Worm (Caenorhabditis elegans) whole organism, early embryonic: ENCODE data around the gene unc-46.

Experiments used
- B0310.2 ChIP-seq: sonication (generic microtip); optimal IDR thresholded peaks from 2 replicates; lab custom pipeline; 2016; ENCODE audit warnings: mild to moderate bottlenecking, missing genetic modification characterization, missing compliant biosample characterization
- F13C5.2 ChIP-seq: sonication (generic microtip); optimal IDR thresholded peaks from 2 replicates; lab custom pipeline; 2017; ENCODE audit warnings: mild to moderate bottlenecking, missing genetic modification characterization, inconsistent platforms, missing compliant biosample characterization
- aly-1 ChIP-seq: sonication (generic microtip); optimal IDR thresholded peaks from 2 replicates; lab custom pipeline; 2016; ENCODE audit warnings: missing genetic modification characterization, missing compliant biosample characterization
- ama-1 ChIP-seq: fragments of 150-350 bp; optimal IDR thresholded peaks from 2 replicates; lab custom pipeline; 2014
- ceh-13 ChIP-seq: fragments of 200-800 bp; sonication (Bioruptor generic); optimal IDR thresholded peaks from 2 replicates; lab custom pipeline; 2018; ENCODE audit warnings: mild to moderate bottlenecking, missing genetic modification characterization, missing compliant biosample characterization
- ceh-36 ChIP-seq: sonication (generic microtip); optimal IDR thresholded peaks from 2 replicates; lab custom pipeline; 2016; ENCODE audit warnings: missing genetic modification characterization, inconsistent platforms, missing compliant biosample characterization
- ets-7 ChIP-seq: sonication (generic microtip); optimal IDR thresholded peaks from 2 replicates; lab custom pipeline; 2016; ENCODE audit warnings: missing genotype, missing genetic modification characterization, missing compliant biosample characterization
- flt-1 ChIP-seq: fragments of 200-800 bp; sonication (Bioruptor generic); IDR thresholded peaks from 2 replicates; pipeline ENCODE4 v1.3.6; 2022; ENCODE audit warnings: missing genetic modification characterization, missing compliant biosample characterization
- hmbx-1 ChIP-seq: sonication (generic microtip); optimal IDR thresholded peaks from 2 replicates; lab custom pipeline; 2016; ENCODE audit warnings: mild to moderate bottlenecking, missing genetic modification characterization, missing compliant biosample characterization
- hmg-4 ChIP-seq: fragments of 200-800 bp; sonication (Bioruptor generic); optimal IDR thresholded peaks from 2 replicates; lab custom pipeline; 2018; ENCODE audit warnings: mild to moderate bottlenecking, missing genetic modification characterization, missing compliant biosample characterization
- hnd-1 ChIP-seq: sonication (generic microtip); optimal IDR thresholded peaks from 2 replicates; lab custom pipeline; 2016; ENCODE audit warnings: missing genetic modification characterization, missing compliant biosample characterization
- pes-1 ChIP-seq: fragments of 200-800 bp; sonication (Bioruptor generic); IDR thresholded peaks from 2 replicates; pipeline ENCODE4 v1.3.6; 2022; ENCODE audit warnings: missing genetic modification reagents, missing genetic modification characterization, missing compliant biosample characterization
- scrt-1 ChIP-seq: fragments of 200-800 bp; sonication (Bioruptor generic); IDR thresholded peaks from 2 replicates; pipeline ENCODE4 v1.3.6; 2022; ENCODE audit warnings: missing genetic modification characterization, missing compliant biosample characterization
- sea-1 ChIP-seq: fragments of 200-800 bp; sonication (Bioruptor generic); conservative IDR thresholded peaks from 2 replicates; pipeline ENCODE4 v1.3.6; 2022; ENCODE audit warnings: missing genetic modification characterization, missing compliant biosample characterization
- tbx-11 ChIP-seq: fragments of 200-800 bp; sonication (Bioruptor generic); IDR thresholded peaks from 2 replicates; pipeline ENCODE4 v1.3.6; 2022; ENCODE audit warnings: missing genetic modification characterization, missing compliant biosample characterization
- tbx-37 ChIP-seq: fragments of 200-800 bp; sonication (Bioruptor generic); conservative IDR thresholded peaks from 2 replicates; pipeline ENCODE4 v1.3.6; 2022; ENCODE audit warnings: missing genetic modification reagents, missing genetic modification characterization, missing compliant biosample characterization
- tra-4 ChIP-seq: sonication (generic microtip); optimal IDR thresholded peaks from 2 replicates; lab custom pipeline; 2017; ENCODE audit warnings: missing genetic modification characterization, missing compliant biosample characterization

unc-46 gene

DNA sequence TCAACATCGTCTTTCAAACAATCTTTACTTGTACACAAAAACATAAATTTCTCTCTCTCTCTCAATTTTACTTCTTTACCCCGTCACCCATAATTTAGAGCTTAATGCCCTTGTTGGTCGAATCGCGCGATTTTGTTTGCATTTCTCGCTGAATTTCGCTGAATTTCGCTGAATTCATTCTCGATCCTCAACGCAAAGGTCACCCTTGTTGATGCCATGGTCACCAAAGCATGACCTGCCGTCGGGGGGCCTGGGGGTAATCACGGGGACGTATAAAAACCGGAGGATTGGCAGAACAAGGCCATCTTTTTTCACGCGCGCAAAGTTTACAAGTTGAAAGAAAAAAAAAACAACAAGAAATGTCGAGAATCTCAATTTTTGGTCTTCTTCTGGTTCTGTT, 31.2 kb upstream of the unc-46 start, which contains the start of gene F14F9.8:
Gene F14F9.8, plus strand, starts transcription at position 301 of the 400 bp plus-strand sequence.
- TF ChIP-seq ceh-36 (tag; lab: Kevin White, UChicago) (no peak), aly-1 (tag; lab: Kevin White, UChicago) (no peak), tra-4 (no peak), tbx-37 (GFP tag; lab: Robert Waterston, UW) (no peak), B0310.2 (tag; lab: Kevin White, UChicago) (no peak), hnd-1 (tag; lab: Kevin White, UChicago) (no peak), ets-7 (tag; lab: Kevin White, UChicago) (no peak), sea-1 (no peak), pes-1 (GFP tag; lab: Robert Waterston, UW) (no peak), hmbx-1 (tag; lab: Kevin White, UChicago) (no peak), ama-1 (lab: Kevin White, UChicago) (no peak)

DNA sequence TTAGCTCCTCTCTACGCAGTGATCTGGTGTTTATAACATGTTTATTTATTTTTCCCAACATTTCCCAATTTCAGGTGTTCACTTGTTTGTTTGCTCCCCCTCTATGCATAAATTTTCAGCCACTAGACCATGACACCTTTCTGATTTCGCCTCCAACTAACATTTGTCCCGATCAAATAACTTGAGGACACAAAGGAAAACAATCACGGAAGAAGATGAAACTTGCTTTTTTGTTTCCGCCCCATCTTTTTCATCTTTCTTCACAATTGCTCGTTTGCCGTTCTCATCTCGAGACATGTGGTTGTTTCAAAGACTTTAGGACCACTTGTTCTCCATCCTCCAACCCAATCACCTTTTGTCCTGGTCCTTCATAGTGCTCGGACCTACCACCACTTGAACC, 28.0 kb upstream of the unc-46 start, which contains the start of gene F14F9.5:
Gene F14F9.5, plus strand, starts transcription at position 301 of the 400 bp plus-strand sequence.
- no peak for TF ChIP-seq tra-4
- no peak for TF ChIP-seq ceh-36 (tag; lab: Kevin White, UChicago)
- no peak for TF ChIP-seq tbx-37 (GFP tag; lab: Robert Waterston, UW)
- no peak for TF ChIP-seq hnd-1 (tag; lab: Kevin White, UChicago)
- no peak for TF ChIP-seq ets-7 (tag; lab: Kevin White, UChicago)

DNA sequence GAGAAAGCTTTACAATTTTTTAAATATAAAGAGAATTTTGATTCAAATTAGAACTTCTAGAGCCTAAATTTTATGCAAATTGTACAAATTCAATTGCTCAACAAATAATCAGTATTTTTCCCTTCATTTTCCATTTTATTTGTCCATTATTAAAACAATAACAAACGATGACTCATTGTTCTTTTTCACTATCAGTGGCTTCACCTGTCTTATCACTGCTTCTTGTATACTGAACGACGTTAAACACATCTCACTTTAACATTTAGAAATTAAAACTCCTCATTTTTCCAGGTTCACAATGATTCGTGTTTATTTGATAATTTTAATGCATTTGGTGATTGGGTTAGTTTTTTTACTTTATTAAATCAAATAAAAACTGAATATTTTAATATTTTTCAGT, 20.9 kb upstream of the unc-46 start, which contains the start of gene sid-1:
Gene sid-1, plus strand, starts transcription at position 292 of the 400 bp plus-strand sequence.
- TF ChIP-seq hmbx-1 (tag; lab: Kevin White, UChicago) (no peak), scrt-1 (no peak), tra-4 (no peak), pes-1 (GFP tag; lab: Robert Waterston, UW) (no peak), hnd-1 (tag; lab: Kevin White, UChicago) (no peak), F13C5.2 (no peak), tbx-37 (GFP tag; lab: Robert Waterston, UW) (no peak), sea-1 (no peak), tbx-11 (GFP tag; lab: Robert Waterston, UW) (no peak), ceh-13 (GFP tag; lab: Kevin White, UChicago) (no peak), ama-1 (lab: Kevin White, UChicago) (no peak), flt-1 (no peak), hmg-4 (GFP tag; lab: Kevin White, UChicago) (no peak)

DNA sequence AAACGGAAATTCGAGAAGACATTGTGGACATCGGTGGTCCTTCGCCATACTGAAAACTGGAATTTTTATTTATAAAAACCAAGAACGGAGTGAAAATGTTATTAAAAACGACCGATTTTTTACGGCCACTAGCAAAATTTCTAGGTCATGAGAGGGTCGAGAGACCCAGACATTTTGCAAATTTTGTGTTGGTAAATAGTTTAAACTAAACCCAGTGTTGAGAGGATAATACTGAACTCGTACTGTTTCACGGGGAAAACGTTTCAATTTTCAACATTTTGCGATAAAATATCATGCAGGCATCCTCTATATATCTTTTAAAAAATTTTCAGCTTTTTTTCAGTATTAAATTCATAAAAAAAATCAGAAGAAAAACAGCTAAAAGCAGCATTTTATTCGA, 20.3 kb upstream of the unc-46 start, which contains the start of gene C04F5.9:
Gene C04F5.9, minus strand, starts transcription at position 101 of the 400 bp plus-strand sequence.
- no peak for TF ChIP-seq B0310.2 (tag; lab: Kevin White, UChicago)
- no peak for TF ChIP-seq ceh-36 (tag; lab: Kevin White, UChicago)
- no peak for TF ChIP-seq ama-1 (lab: Kevin White, UChicago)
- TF ChIP-seq hmg-4 (GFP tag; lab: Kevin White, UChicago): no peak

DNA sequence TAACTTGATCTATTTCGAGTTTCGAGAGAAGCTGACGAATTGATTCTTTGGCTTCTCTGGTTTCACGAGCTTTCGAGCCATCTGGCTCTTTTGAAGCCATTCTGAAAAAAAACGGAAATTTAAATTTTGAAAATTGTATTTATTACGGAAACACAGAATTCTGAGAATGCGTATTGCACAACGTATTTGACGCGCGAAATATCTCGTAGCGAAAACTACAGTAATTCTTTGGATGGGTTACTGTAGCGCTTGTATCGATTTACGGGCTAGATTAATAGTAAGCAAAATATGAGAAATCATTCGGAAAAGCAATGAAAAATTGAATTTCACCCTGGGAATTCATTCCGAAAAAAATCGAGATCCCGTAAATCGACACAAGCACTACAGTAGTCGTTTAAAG, 14.8 kb upstream of the unc-46 start, which contains the start of gene C04F5.8:
Gene C04F5.8, minus strand, starts transcription at position 101 of the 400 bp plus-strand sequence.
- no peak for TF ChIP-seq tbx-11 (GFP tag; lab: Robert Waterston, UW)
- TF ChIP-seq flt-1: no peak
- no peak for TF ChIP-seq hmg-4 (GFP tag; lab: Kevin White, UChicago)
- no peak for TF ChIP-seq aly-1 (tag; lab: Kevin White, UChicago)
- no peak for TF ChIP-seq ets-7 (tag; lab: Kevin White, UChicago)
- TF ChIP-seq pes-1 (GFP tag; lab: Robert Waterston, UW): no peak
- TF ChIP-seq ceh-36 (tag; lab: Kevin White, UChicago): no peak
- TF ChIP-seq hnd-1 (tag; lab: Kevin White, UChicago): no peak
- no peak for TF ChIP-seq hmbx-1 (tag; lab: Kevin White, UChicago)
- TF ChIP-seq tbx-37 (GFP tag; lab: Robert Waterston, UW): no peak
- no peak for TF ChIP-seq tra-4
- TF ChIP-seq F13C5.2: no peak
- no peak for TF ChIP-seq sea-1
- TF ChIP-seq ceh-13 (GFP tag; lab: Kevin White, UChicago): no peak

ce11 chrV:5110684-5111083, 11.9 kb upstream of the unc-46 start, which contains the start of gene ugt-63:
Gene ugt-63 (minus strand): TSS chrV:5110772.
- no peak for TF ChIP-seq tra-4

DNA sequence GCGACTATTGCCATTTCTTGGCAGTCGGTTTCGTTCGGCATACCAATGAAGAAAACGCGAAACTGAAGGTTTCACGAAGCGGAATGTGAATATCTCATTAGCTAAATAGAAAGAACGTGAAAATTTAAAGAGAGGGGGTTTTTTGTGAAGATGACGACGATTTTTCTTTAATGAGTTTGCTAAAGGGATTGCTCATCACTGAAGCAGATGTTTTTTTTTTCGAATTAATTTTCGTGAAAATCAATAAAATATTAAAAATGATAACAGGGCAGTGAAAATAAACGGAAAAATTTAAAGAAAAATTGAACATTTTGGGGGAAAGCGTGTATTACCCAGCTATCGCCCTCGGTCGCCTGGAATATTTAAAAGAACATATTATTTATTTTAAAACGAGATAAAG, 9.0 kb upstream of the unc-46 start, which contains the start of gene srab-3:
Gene srab-3, minus strand, starts transcription at position 101 of the 400 bp plus-strand sequence.
- TF ChIP-seq ceh-13 (GFP tag; lab: Kevin White, UChicago) (no peak), tra-4 (no peak), hnd-1 (tag; lab: Kevin White, UChicago) (no peak), pes-1 (GFP tag; lab: Robert Waterston, UW) (no peak), ets-7 (tag; lab: Kevin White, UChicago) (no peak), scrt-1 (no peak), B0310.2 (tag; lab: Kevin White, UChicago) (no peak), hmbx-1 (tag; lab: Kevin White, UChicago) (no peak), aly-1 (tag; lab: Kevin White, UChicago) (no peak), ama-1 (lab: Kevin White, UChicago) (no peak), ceh-36 (tag; lab: Kevin White, UChicago) (no peak), flt-1 (no peak), F13C5.2 (no peak), sea-1 (no peak), hmg-4 (GFP tag; lab: Kevin White, UChicago) (no peak), tbx-11 (GFP tag; lab: Robert Waterston, UW) (no peak), tbx-37 (GFP tag; lab: Robert Waterston, UW) (no peak)

- TF ChIP-seq tbx-37 (GFP tag; lab: Robert Waterston, UW) (no peak), tbx-11 (GFP tag; lab: Robert Waterston, UW) (no peak), ceh-36 (tag; lab: Kevin White, UChicago) (no peak), hnd-1 (tag; lab: Kevin White, UChicago) (no peak), tra-4 (no peak), sea-1 (no peak), hmg-4 (GFP tag; lab: Kevin White, UChicago) (no peak), ets-7 (tag; lab: Kevin White, UChicago) (no peak), F13C5.2 (no peak), ama-1 (lab: Kevin White, UChicago) (no peak), scrt-1 (no peak), B0310.2 (tag; lab: Kevin White, UChicago) (no peak), aly-1 (tag; lab: Kevin White, UChicago) (no peak), pes-1 (GFP tag; lab: Robert Waterston, UW) (no peak), ceh-13 (GFP tag; lab: Kevin White, UChicago) (no peak), hmbx-1 (tag; lab: Kevin White, UChicago) (no peak), flt-1 (no peak)
Measured at ce11 chrV:5104934-5105333, 6.1 kb upstream of the unc-46 start, which contains the start of gene srab-2. Gene srab-2 (minus strand): TSS chrV:5105034.
